Fruit fly (Drosophila melanogaster): Measurements from ENCODE around the gene CG32409.

CG32409 gene

DNA sequence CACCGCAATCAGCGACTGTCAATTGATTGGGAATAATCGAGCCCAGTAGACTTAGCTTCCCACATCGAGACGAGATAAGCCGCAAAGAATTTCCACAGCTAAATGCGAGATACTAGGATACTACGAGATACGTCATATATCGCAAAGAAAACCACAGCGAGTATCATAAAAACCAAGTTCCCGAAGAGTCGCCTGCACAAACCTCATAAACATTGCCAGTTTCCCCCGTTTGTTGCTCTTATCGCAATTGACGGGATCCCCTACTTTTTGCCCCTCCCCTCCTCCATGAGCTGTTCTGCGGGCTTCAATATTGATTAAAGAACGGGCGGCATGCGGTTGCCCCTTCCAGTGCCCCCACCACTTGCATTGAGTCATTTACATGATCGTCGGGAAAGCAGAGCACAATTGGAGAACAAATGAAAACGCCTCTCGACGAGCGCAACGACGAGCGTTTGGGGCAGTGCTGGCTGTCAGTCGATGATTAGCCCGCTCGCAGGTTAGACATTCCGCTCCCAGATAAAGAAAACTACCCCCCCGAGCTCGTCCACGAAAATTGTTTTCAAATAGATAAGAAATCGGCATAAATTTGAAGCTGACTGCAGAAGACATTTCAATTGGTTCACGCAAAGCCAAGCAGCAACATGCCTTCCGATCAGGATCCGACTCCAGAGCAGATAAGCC lies 22.8 kb downstream of the CG32409 start, which contains the start of gene CG32407 (continued):
- no peak for TF ChIP-seq Meics (GFP tag; optimal IDR thresholded peaks at IDR 0.05)
- no peak for TF ChIP-seq cad (GFP tag; optimal IDR thresholded peaks at IDR 0.05)
- no peak for TF ChIP-seq Abd-B (GFP tag; optimal IDR thresholded peaks at IDR 0.05)
- no peak for TF ChIP-seq Tbp (GFP tag; optimal IDR thresholded peaks at IDR 0.05)
- no peak for TF ChIP-seq NK7.1 (GFP tag; optimal IDR thresholded peaks at IDR 0.05)
- peak; percentile 87 for TF ChIP-seq CG8281 (tag; optimal IDR thresholded peaks at IDR 0.05)
- no peak for TF ChIP-seq CG11504 (tag; optimal IDR thresholded peaks at IDR 0.05)
- TF ChIP-seq CG10366 (GFP tag; IDR thresholded peaks at IDR 0.05) = no peak
- TF ChIP-seq Gug (GFP tag; IDR thresholded peaks at IDR 0.05) = no peak
- TF ChIP-seq pho (GFP tag; optimal IDR thresholded peaks at IDR 0.05) = no peak
- TF ChIP-seq CG10959 (GFP tag; IDR thresholded peaks at IDR 0.05) = no peak
- no peak for TF ChIP-seq CG12219 (GFP tag; optimal IDR thresholded peaks at IDR 0.05)
- TF ChIP-seq CG8765 (GFP tag; IDR thresholded peaks at IDR 0.05) = no peak
- TF ChIP-seq mld (GFP tag; IDR thresholded peaks at IDR 0.05; ENCODE audit: partially characterized antibody) = no peak
- TF ChIP-seq sc (optimal IDR thresholded peaks at IDR 0.05) = no peak
- no peak for TF ChIP-seq sc (GFP tag; optimal IDR thresholded peaks at IDR 0.05)
- TF ChIP-seq NC2α (GFP tag; optimal IDR thresholded peaks at IDR 0.05) = no peak
- no peak for TF ChIP-seq stc (GFP tag; IDR thresholded peaks at IDR 0.05)
- TF ChIP-seq Ada2b (GFP tag; IDR thresholded peaks at IDR 0.05) = no peak
- peak; percentile 84 for TF ChIP-seq sd (tag; optimal IDR thresholded peaks at IDR 0.05)
- peak; percentile 59 for TF ChIP-seq CG15601 (tag; optimal IDR thresholded peaks at IDR 0.05)
- no peak for TF ChIP-seq CG1233 (GFP tag; optimal IDR thresholded peaks at IDR 0.05)
- peak; percentile 96 for TF ChIP-seq crol (GFP tag; IDR thresholded peaks at IDR 0.05)
- no peak for TF ChIP-seq Kr (GFP tag; optimal IDR thresholded peaks at IDR 0.05)
- no peak for TF ChIP-seq CG2129 (GFP tag; IDR thresholded peaks at IDR 0.05; ENCODE audit: partially characterized antibody)
- no peak for TF ChIP-seq dmrt11E (tag; optimal IDR thresholded peaks at IDR 0.05)
- no peak for TF ChIP-seq phol (tag; optimal IDR thresholded peaks at IDR 0.05)
- TF ChIP-seq NfI (GFP tag; optimal IDR thresholded peaks at IDR 0.05) = no peak
- TF ChIP-seq sna (GFP tag; IDR thresholded peaks at IDR 0.05; ENCODE audit: partially characterized antibody) = 0 out of 2 replicates have a peak, but pooled peaks have one; percentile 45
- no peak for TF ChIP-seq Jarid2 (GFP tag; optimal IDR thresholded peaks at IDR 0.05)
- no peak for TF ChIP-seq Side (GFP tag; optimal IDR thresholded peaks at IDR 0.05)
- TF ChIP-seq salm (tag; optimal IDR thresholded peaks at IDR 0.05) = no peak
- peak; percentile 4 for TF ChIP-seq sqz (GFP tag; optimal IDR thresholded peaks at IDR 0.05)
- TF ChIP-seq lilli (GFP tag; optimal IDR thresholded peaks at IDR 0.05) = no peak
- peak; percentile 2 for TF ChIP-seq CG6813 (GFP tag; optimal IDR thresholded peaks at IDR 0.05)
- TF ChIP-seq CG10274 (GFP tag; optimal IDR thresholded peaks at IDR 0.05) = no peak
- TF ChIP-seq CG8478 (optimal IDR thresholded peaks at IDR 0.05) = no peak
- peak; percentile 23; the same call in 1 of the 3 replicates for TF ChIP-seq row (GFP tag; IDR thresholded peaks at IDR 0.05)
- no peak for TF ChIP-seq CG10321 (GFP tag; IDR thresholded peaks at IDR 0.05)
- no peak for TF ChIP-seq TFAM (GFP tag; optimal IDR thresholded peaks at IDR 0.05)
- peak; percentile 64 for TF ChIP-seq CG10543 (GFP tag; optimal IDR thresholded peaks at IDR 0.05)
- no peak for TF ChIP-seq croc (GFP tag; conservative IDR thresholded peaks at IDR 0.05)
- TF ChIP-seq CG11456 (GFP tag; IDR thresholded peaks at IDR 0.05) = no peak
- no peak for TF ChIP-seq CG18764 (GFP tag; optimal IDR thresholded peaks at IDR 0.05)
- no peak for TF ChIP-seq cg (GFP tag; optimal IDR thresholded peaks at IDR 0.05)
- no peak for TF ChIP-seq MESR4 (GFP tag; optimal IDR thresholded peaks at IDR 0.05)
- no peak for TF ChIP-seq bab2 (GFP tag; optimal IDR thresholded peaks at IDR 0.05)
- no peak for TF ChIP-seq CG9876 (GFP tag; optimal IDR thresholded peaks at IDR 0.05)
- TF ChIP-seq CG1529 (GFP tag; optimal IDR thresholded peaks at IDR 0.05) = no peak
- no peak for TF ChIP-seq CG17912 (GFP tag; optimal IDR thresholded peaks at IDR 0.05)
- TF ChIP-seq CG1647 (GFP tag; optimal IDR thresholded peaks at IDR 0.05) = no peak
